Fruit fly (Drosophila melanogaster) whole organism, pupa: ENCODE measurements around the gene PGRP-SD.

Source experiments
- CG13204 ChIP-seq: fragments of 200-800 bp; sonication (Bioruptor generic); optimal IDR thresholded peaks from 2 replicates; lab custom pipeline; 2018; ENCODE audit warnings: missing biosample characterization, mild to moderate bottlenecking, missing genetic modification characterization, moderate library complexity
- CG14655 ChIP-seq: fragments of 200-800 bp; sonication (Bioruptor generic); optimal IDR thresholded peaks from 3 replicates; lab custom pipeline; 2017; ENCODE audit warnings: mild to moderate bottlenecking, missing biosample characterization, missing genetic modification reagents, missing genetic modification characterization
- CG15710 ChIP-seq: fragments of 200-800 bp; sonication (Bioruptor generic); optimal IDR thresholded peaks from 2 replicates; lab custom pipeline; 2018; ENCODE audit warnings: missing biosample characterization, mild to moderate bottlenecking, missing genetic modification characterization, moderate library complexity
- CG17806 ChIP-seq: fragments of 200-800 bp; sonication (Bioruptor generic); optimal IDR thresholded peaks from 2 replicates; lab custom pipeline; 2018; ENCODE audit warnings: missing biosample characterization, mild to moderate bottlenecking, missing genetic modification characterization, moderate library complexity
- CG34367 ChIP-seq: fragments of 200-800 bp; sonication (Bioruptor generic); optimal IDR thresholded peaks from 2 replicates; lab custom pipeline; 2018; ENCODE audit warnings: missing biosample characterization, mild to moderate bottlenecking, missing genetic modification characterization
- CG4496 ChIP-seq: fragments of 200-800 bp; sonication (Bioruptor generic); IDR thresholded peaks from 3 replicates; pipeline ENCODE4 v1.3.6; 2022; ENCODE audit warnings: missing biosample characterization, missing genetic modification characterization
- CG8301 ChIP-seq: fragments of 200-800 bp; sonication (Bioruptor generic); optimal IDR thresholded peaks from 2 replicates; lab custom pipeline; 2018; ENCODE audit warnings: missing biosample characterization, mild to moderate bottlenecking, missing genetic modification characterization
- CG9948 ChIP-seq: fragments of 200-800 bp; sonication (Bioruptor generic); optimal IDR thresholded peaks from 2 replicates; lab custom pipeline; 2018; ENCODE audit warnings: missing biosample characterization, mild to moderate bottlenecking, missing genetic modification characterization, moderate library complexity
- EcR ChIP-seq: fragments of 200-800 bp; sonication (Bioruptor generic); optimal IDR thresholded peaks from 3 replicates; lab custom pipeline; 2019; ENCODE audit warnings: missing biosample characterization, missing genetic modification characterization, mild to moderate bottlenecking, moderate library complexity, missing genetic modification reagents
- Ets98B ChIP-seq: fragments of 200-800 bp; sonication (Bioruptor generic); IDR thresholded peaks from 2 replicates; pipeline ENCODE4 v1.3.6; 2022; ENCODE audit warnings: missing biosample characterization, missing genetic modification characterization
- Pif1A ChIP-seq: fragments of 200-800 bp; sonication (Bioruptor generic); optimal IDR thresholded peaks from 3 replicates; lab custom pipeline; 2016; ENCODE audit warnings: missing biosample characterization, missing genetic modification characterization
- Pif1B ChIP-seq: fragments of 200-800 bp; sonication (Bioruptor generic); optimal IDR thresholded peaks from 3 replicates; lab custom pipeline; 2016; ENCODE audit warnings: missing biosample characterization, missing genetic modification characterization
- fd96Ca ChIP-seq: fragments of 200-800 bp; sonication (Bioruptor generic); IDR thresholded peaks from 3 replicates; pipeline ENCODE4 v1.3.6; 2022; ENCODE audit warnings: missing biosample characterization, missing genetic modification characterization

DNA sequence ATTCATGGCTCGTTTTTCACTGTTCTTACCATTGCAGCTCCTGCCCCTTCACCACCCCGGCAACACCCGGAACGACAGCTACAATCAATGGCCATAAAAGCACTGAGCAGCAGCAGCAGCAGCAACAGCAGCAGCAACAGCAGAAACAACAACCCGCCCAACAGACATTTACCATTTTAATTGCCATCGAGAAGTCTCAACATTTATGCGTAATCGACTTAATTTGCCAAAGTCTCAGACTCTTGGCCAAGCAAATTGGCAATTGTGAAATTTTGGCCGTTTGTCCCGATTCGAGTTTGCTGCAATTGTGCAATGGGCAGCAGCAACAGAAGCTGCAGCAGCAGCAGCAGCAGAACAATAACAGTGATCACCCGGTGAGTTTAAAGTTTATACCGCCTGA is 26.4 kb upstream of the PGRP-SD start:
- no peak for TF ChIP-seq CG9948
- TF ChIP-seq Pif1B (GFP tag; lab: Kevin White, UChicago) = no peak
- no peak for TF ChIP-seq fd96Ca (GFP tag; lab: Robert Waterston, UW)
- TF ChIP-seq CG34367 (tag; lab: Kevin White, UChicago) = no peak
- TF ChIP-seq CG14655 = no peak
- TF ChIP-seq EcR (GFP tag; lab: Kevin White, UChicago) = no peak
- TF ChIP-seq Pif1A (GFP tag; lab: Kevin White, UChicago) = no peak
- TF ChIP-seq CG13204 (GFP tag; lab: Kevin White, UChicago) = no peak
- no peak for TF ChIP-seq CG4496 (GFP tag; lab: Robert Waterston, UW)
- TF ChIP-seq CG8301 = no peak
- no peak for TF ChIP-seq CG17806 (tag; lab: Kevin White, UChicago)
- no peak for TF ChIP-seq Ets98B
- no peak for TF ChIP-seq CG15710 (tag; lab: Kevin White, UChicago)
